Worm (Caenorhabditis elegans) whole organism, young adult: ENCODE measurements around the gene F14F8.9.

Experiments used
- B0261.1 ChIP-seq: sonication (generic microtip); optimal IDR thresholded peaks from 2 replicates; lab custom pipeline; 2016; ENCODE audit warnings: mild to moderate bottlenecking, missing genetic modification characterization, moderate library complexity, missing compliant biosample characterization
- K11D2.4 ChIP-seq: fragments of 200-800 bp; sonication (Bioruptor generic); IDR thresholded peaks from 2 replicates; pipeline ENCODE4 v1.3.6; 2022; ENCODE audit warnings: missing genetic modification reagents, missing genetic modification characterization, missing compliant biosample characterization
- aptf-2 ChIP-seq: fragments of 200-800 bp; sonication (Bioruptor generic); conservative IDR thresholded peaks from 2 replicates; pipeline ENCODE4 v1.3.6; 2022; ENCODE audit warnings: missing genetic modification reagents, missing genetic modification characterization, missing compliant biosample characterization
- bed-2 ChIP-seq: fragments of 200-800 bp; sonication (Bioruptor generic); IDR thresholded peaks from 2 replicates; pipeline ENCODE4 v1.3.6; 2022; ENCODE audit warnings: missing genetic modification reagents, missing genetic modification characterization, missing compliant biosample characterization
- ceh-40 ChIP-seq: fragments of 200-800 bp; sonication (Bioruptor generic); IDR thresholded peaks from 2 replicates; pipeline ENCODE4 v1.3.6; 2022; ENCODE audit warnings: missing genetic modification characterization, missing compliant biosample characterization
- hlh-12 ChIP-seq: sonication (generic microtip); optimal IDR thresholded peaks from 2 replicates; lab custom pipeline; 2016; ENCODE audit warnings: missing genetic modification characterization, missing compliant biosample characterization
- lin-35 ChIP-seq, 3 experiments: fragments of 150-350 bp in 2 of 3; sonication (generic microtip) in 1 of 3; optimal IDR thresholded peaks; 2 replicates each; lab custom pipeline; 2014 to 2018; ENCODE audit warnings: missing biosample characterization in 3 of 3, missing genetic modification characterization in 3 of 3, missing genetic modification reagents in 3 of 3
- madf-6 ChIP-seq: fragments of 200-800 bp; sonication (Bioruptor generic); IDR thresholded peaks from 2 replicates; pipeline ENCODE4 v1.3.6; 2022; ENCODE audit warnings: missing genetic modification reagents, missing genetic modification characterization, missing compliant biosample characterization
- madf-8 ChIP-seq: fragments of 200-800 bp; sonication (Bioruptor generic); conservative IDR thresholded peaks from 2 replicates; pipeline ENCODE4 v1.3.6; 2022; ENCODE audit warnings: missing genetic modification reagents, missing genetic modification characterization, missing compliant biosample characterization
- nhr-179 ChIP-seq: sonication (generic microtip); optimal IDR thresholded peaks from 2 replicates; lab custom pipeline; 2016; ENCODE audit warnings: mild to moderate bottlenecking, missing genetic modification characterization, missing compliant biosample characterization
- repo-1 ChIP-seq: sonication (generic microtip); optimal IDR thresholded peaks from 2 replicates; lab custom pipeline; 2017; ENCODE audit warnings: mild to moderate bottlenecking, missing genetic modification characterization, missing compliant biosample characterization
- snpc-3.4 ChIP-seq: sonication (generic microtip); optimal IDR thresholded peaks from 2 replicates; lab custom pipeline; 2017; ENCODE audit warnings: missing genetic modification characterization, mild to moderate bottlenecking, missing compliant biosample characterization, antibody characterized with exemption, moderate library complexity, missing genotype, missing genetic modification reagents
- unc-62 ChIP-seq: fragments of 150-350 bp; optimal IDR thresholded peaks from 2 replicates; lab custom pipeline; 2014; ENCODE audit warnings: missing biosample characterization, missing genetic modification reagents, missing genetic modification characterization
- ztf-28 ChIP-seq: fragments of 200-800 bp; sonication (Bioruptor generic); IDR thresholded peaks from 2 replicates; pipeline ENCODE4 v1.3.6; 2022; ENCODE audit warnings: missing genetic modification reagents, missing genetic modification characterization, missing compliant biosample characterization

- TF ChIP-seq unc-62 (GFP tag; lab: Kevin White, UChicago) (no peak), K11D2.4 (GFP tag; lab: Robert Waterston, UW) (no peak), aptf-2 (GFP tag; lab: Robert Waterston, UW) (no peak), madf-8 (GFP tag; lab: Robert Waterston, UW) (no peak), ztf-28 (GFP tag; lab: Robert Waterston, UW) (no peak), hlh-12 (tag; lab: Kevin White, UChicago) (no peak), madf-6 (no peak), nhr-179 (tag; lab: Kevin White, UChicago) (no peak), lin-35 (GFP tag; optimal IDR thresholded peaks at IDR 0.05; lab: Kevin White, UChicago) (no peak), ceh-40 (GFP tag; lab: Robert Waterston, UW) (no peak), repo-1 (tag; lab: Kevin White, UChicago) (no peak), bed-2 (no peak), snpc-3.4 (tag; lab: Kevin White, UChicago) (no peak), B0261.1 (tag; lab: Kevin White, UChicago) (no peak)
Observed at ce11 chrV:16683359-16683758, 15.0 kb upstream of the F14F8.9 start.
